Worm (Caenorhabditis elegans): ENCODE data around the gene T07D4.2.

ce11 chrII:8891042-8891441 is 17.3 kb upstream of the T07D4.2 start:
- TF ChIP-seq fkh-10 (GFP tag; optimal IDR thresholded peaks at IDR 0.05) (no peak), ceh-48 (tag; optimal IDR thresholded peaks at IDR 0.05) (no peak), ceh-34 (tag; optimal IDR thresholded peaks at IDR 0.05) (no peak), ceh-14 (tag; optimal IDR thresholded peaks at IDR 0.05) (no peak), nfya-1 (tag; optimal IDR thresholded peaks at IDR 0.05) (no peak), hlh-30 (tag; optimal IDR thresholded peaks at IDR 0.05; ENCODE audit: insufficient read depth) (no peak), tbx-7 (tag; optimal IDR thresholded peaks at IDR 0.05) (no peak)

Data from whole organism, late embryonic.